Worm (Caenorhabditis elegans) whole organism, L4 larva: ENCODE results near the gene W05H9.2.
A peak's percentile ranks its signal among the peaks of the same experiment; 100 is the strongest.

Experiments used
- F10B5.3 ChIP-seq: sonication (generic microtip); optimal IDR thresholded peaks from 2 replicates; lab custom pipeline; 2016; ENCODE audit warnings: mild to moderate bottlenecking, missing genetic modification characterization, missing compliant biosample characterization
- T20F7.1 ChIP-seq: fragments of 200-800 bp; sonication (Bioruptor generic); optimal IDR thresholded peaks from 2 replicates; lab custom pipeline; 2018; ENCODE audit warnings: mild to moderate bottlenecking, missing genetic modification characterization, missing compliant biosample characterization
- aha-1 ChIP-seq: fragments of 150-350 bp; peaks from one replicate; lab custom pipeline; 2014; ENCODE audit warnings: missing biosample characterization, missing genetic modification characterization
- aly-2 ChIP-seq: sonication (generic microtip); optimal IDR thresholded peaks from 2 replicates; lab custom pipeline; 2018; ENCODE audit warnings: missing biosample characterization, missing genetic modification characterization
- ceh-20 ChIP-seq: fragments of 200-800 bp; sonication (Bioruptor generic); IDR thresholded peaks from 2 replicates; pipeline ENCODE4 v1.3.6; 2022; ENCODE audit warnings: missing genetic modification reagents, missing genetic modification characterization, missing compliant biosample characterization
- ceh-28 ChIP-seq: fragments of 150-350 bp; optimal IDR thresholded peaks from 2 replicates; lab custom pipeline; 2014; ENCODE audit warnings: missing biosample characterization, missing genetic modification reagents, missing genetic modification characterization
- cey-2 ChIP-seq: sonication (generic microtip); optimal IDR thresholded peaks from 3 replicates; lab custom pipeline; 2017; ENCODE audit warnings: missing genetic modification characterization, mild to moderate bottlenecking, missing compliant biosample characterization, antibody characterized with exemption, borderline replicate concordance; ENCODE audit not compliant: insufficient read depth
- daf-16 ChIP-seq, 3 experiments: sonication (generic microtip); optimal IDR thresholded peaks; 2 replicates each; lab custom pipeline; 2016 to 2017; ENCODE audit warnings: missing genetic modification characterization in 3 of 3, missing genetic modification reagents in 3 of 3, mild to moderate bottlenecking in 2 of 3, missing compliant biosample characterization in 2 of 3, missing biosample characterization in 1 of 3, moderate library complexity in 1 of 3
- daf-19 ChIP-seq: fragments of 200-800 bp; sonication (Bioruptor generic); conservative IDR thresholded peaks from 2 replicates; pipeline ENCODE4 v1.3.6; 2022; ENCODE audit warnings: missing genetic modification characterization, missing compliant biosample characterization
- dve-1 ChIP-seq: sonication (generic microtip); optimal IDR thresholded peaks from 2 replicates; lab custom pipeline; 2017; ENCODE audit warnings: antibody characterized with exemption, mild to moderate bottlenecking, missing genetic modification characterization, missing compliant biosample characterization; ENCODE audit not compliant: insufficient read depth
- egl-27 ChIP-seq: sonication (generic microtip); optimal IDR thresholded peaks from 3 replicates; lab custom pipeline; 2017; ENCODE audit warnings: missing biosample characterization, missing genetic modification reagents, missing genetic modification characterization
- fkh-10 ChIP-seq: fragments of 150-350 bp; optimal IDR thresholded peaks from 2 replicates; lab custom pipeline; 2014; ENCODE audit warnings: missing biosample characterization, missing genetic modification reagents, missing genetic modification characterization
- gei-8 ChIP-seq: fragments of 200-800 bp; sonication (Bioruptor generic); optimal IDR thresholded peaks from 2 replicates; lab custom pipeline; 2018; ENCODE audit warnings: mild to moderate bottlenecking, missing genetic modification characterization, missing compliant biosample characterization
- hif-1 ChIP-seq, 2 experiments: sonication (generic microtip); optimal IDR thresholded peaks; 2 replicates each; lab custom pipeline; 2016 to 2017; ENCODE audit warnings: missing compliant biosample characterization in 2 of 2, missing genetic modification characterization in 2 of 2, missing genetic modification reagents in 2 of 2, missing genotype in 2 of 2, mild to moderate bottlenecking in 1 of 2
- hmg-1.1 ChIP-seq: fragments of 200-800 bp; sonication (Bioruptor generic); IDR thresholded peaks from 2 replicates; pipeline ENCODE4 v1.3.6; 2022; ENCODE audit warnings: missing genetic modification reagents, missing genetic modification characterization, missing compliant biosample characterization
- lim-7 ChIP-seq: fragments of 200-800 bp; sonication (Bioruptor generic); IDR thresholded peaks from 2 replicates; pipeline ENCODE4 v1.3.6; 2022; ENCODE audit warnings: missing genetic modification characterization, missing compliant biosample characterization
- lin-1 ChIP-seq: fragments of 200-800 bp; sonication (Bioruptor generic); IDR thresholded peaks from 2 replicates; pipeline ENCODE4 v1.3.6; 2022; ENCODE audit warnings: missing genetic modification reagents, missing genetic modification characterization, missing compliant biosample characterization
- lin-29 ChIP-seq: fragments of 200-800 bp; sonication (Bioruptor generic); IDR thresholded peaks from 2 replicates; pipeline ENCODE4 v1.3.6; 2022; ENCODE audit warnings: missing genetic modification reagents, missing genetic modification characterization, missing compliant biosample characterization
- madf-5 ChIP-seq, 2 experiments: fragments of 200-800 bp; sonication (Bioruptor generic); IDR thresholded peaks; 2 replicates each; pipeline ENCODE4 v1.3.6; 2022; ENCODE audit warnings: missing compliant biosample characterization in 2 of 2, missing genetic modification characterization in 2 of 2
- mdt-29 ChIP-seq: fragments of 200-800 bp; sonication (Bioruptor generic); IDR thresholded peaks from 2 replicates; pipeline ENCODE4 v1.3.6; 2022; ENCODE audit warnings: missing genetic modification reagents, missing genetic modification characterization, missing compliant biosample characterization
- nhr-10 ChIP-seq: fragments of 150-350 bp; optimal IDR thresholded peaks from 2 replicates; lab custom pipeline; 2014; ENCODE audit warnings: missing biosample characterization, missing genetic modification characterization
- nhr-28 ChIP-seq: fragments of 150-350 bp; optimal IDR thresholded peaks from 2 replicates; lab custom pipeline; 2014; ENCODE audit warnings: missing biosample characterization, missing genetic modification characterization
- nhr-42 ChIP-seq: fragments of 200-800 bp; sonication (Bioruptor generic); IDR thresholded peaks from 2 replicates; pipeline ENCODE4 v1.3.6; 2022; ENCODE audit warnings: missing genetic modification characterization, missing compliant biosample characterization
- nhr-48 ChIP-seq: sonication (generic microtip); optimal IDR thresholded peaks from 2 replicates; lab custom pipeline; 2016; ENCODE audit warnings: mild to moderate bottlenecking, missing genetic modification characterization, missing compliant biosample characterization
- nhr-6 ChIP-seq: fragments of 150-350 bp; optimal IDR thresholded peaks from 2 replicates; lab custom pipeline; 2014; ENCODE audit warnings: missing biosample characterization, missing genetic modification characterization
- nhr-77 ChIP-seq: fragments of 150-350 bp; optimal IDR thresholded peaks from 2 replicates; lab custom pipeline; 2014; ENCODE audit warnings: missing biosample characterization, missing genetic modification characterization
- php-3 ChIP-seq: fragments of 200-800 bp; sonication (Bioruptor generic); IDR thresholded peaks from 2 replicates; pipeline ENCODE4 v1.3.6; 2022; ENCODE audit warnings: missing genetic modification reagents, missing genetic modification characterization, missing compliant biosample characterization
- pqm-1 ChIP-seq: sonication (generic microtip); optimal IDR thresholded peaks from 2 replicates; lab custom pipeline; 2017; ENCODE audit warnings: missing biosample characterization, missing genetic modification characterization
- saeg-2 ChIP-seq: fragments of 200-800 bp; sonication (Bioruptor generic); IDR thresholded peaks from 2 replicates; pipeline ENCODE4 v1.3.6; 2022; ENCODE audit warnings: missing genetic modification reagents, missing genetic modification characterization, missing compliant biosample characterization
- snpc-1.2 ChIP-seq: fragments of 200-800 bp; sonication (Bioruptor generic); IDR thresholded peaks from 2 replicates; pipeline ENCODE4 v1.3.6; 2022; ENCODE audit warnings: missing genetic modification reagents, missing genetic modification characterization, missing compliant biosample characterization
- spr-1 ChIP-seq: sonication (generic microtip); optimal IDR thresholded peaks from 2 replicates; lab custom pipeline; 2016; ENCODE audit warnings: mild to moderate bottlenecking, missing genetic modification characterization, missing compliant biosample characterization
- tag-97 ChIP-seq: fragments of 200-800 bp; sonication (Bioruptor generic); IDR thresholded peaks from 2 replicates; pipeline ENCODE4 v1.3.6; 2022; ENCODE audit warnings: missing genetic modification characterization, missing compliant biosample characterization
- unc-62 ChIP-seq, 3 experiments: fragments of 150-350 bp in 1 of 3; sonication (generic microtip); optimal IDR thresholded peaks in 2 of 3; peaks in 1 of 3; 1 replicate in 1 of 3; 2 replicates in 2 of 3; lab custom pipeline; 2014 to 2017; ENCODE audit warnings: missing biosample characterization in 3 of 3, missing genetic modification characterization in 3 of 3, missing genetic modification reagents in 3 of 3, missing genotype in 1 of 3
- zag-1 ChIP-seq: fragments of 150-350 bp; optimal IDR thresholded peaks from 2 replicates; lab custom pipeline; 2014; ENCODE audit warnings: missing biosample characterization, missing genetic modification characterization
- zip-2 ChIP-seq: fragments of 150-350 bp; optimal IDR thresholded peaks from 2 replicates; lab custom pipeline; 2014; ENCODE audit warnings: missing biosample characterization, missing genetic modification characterization

Gene W05H9.2

DNA sequence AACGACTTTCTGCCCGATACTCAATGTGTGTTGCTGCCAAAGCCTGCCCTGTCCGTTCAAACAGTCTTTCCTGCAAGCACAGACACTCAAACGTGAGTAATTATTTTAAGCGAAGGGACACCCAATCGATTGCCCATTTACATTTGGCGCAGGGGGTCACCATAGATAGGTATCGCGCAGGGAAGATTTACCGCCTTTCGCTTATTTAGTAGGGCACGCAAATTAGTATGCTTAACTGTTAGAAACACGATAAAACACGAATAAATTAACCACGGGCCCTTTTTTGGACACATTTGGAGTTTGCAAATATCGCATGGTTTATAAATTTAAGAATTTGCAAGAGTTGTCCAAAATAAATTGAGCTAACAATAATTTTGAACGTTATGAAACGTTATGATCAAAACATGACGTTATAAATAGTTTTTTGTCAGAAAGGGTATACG is 29.6 kb downstream of the W05H9.2 start (continued):
- TF ChIP-seq ceh-20 = peak; percentile 99
- TF ChIP-seq nhr-42 (GFP tag; lab: Robert Waterston, UW) = peak; percentile 99
- TF ChIP-seq tag-97 (GFP tag; lab: Robert Waterston, UW) = peak; percentile 91; the same call in 1 of the 2 replicates
- peak; percentile 99 for TF ChIP-seq saeg-2 (GFP tag; lab: Robert Waterston, UW)
- peak; percentile 46 for TF ChIP-seq pqm-1 (tag; lab: Kevin White, UChicago)
- TF ChIP-seq hif-1 (tag; optimal IDR thresholded peaks at IDR 0.05; lab: Kevin White, UChicago) = peak; percentile 85 to 92
- TF ChIP-seq zip-2 = peak; percentile 97
- peak; percentile 96 for TF ChIP-seq gei-8 (GFP tag; lab: Kevin White, UChicago)
- TF ChIP-seq egl-27 (tag; lab: Kevin White, UChicago) = peak; percentile 95
- TF ChIP-seq daf-16 (GFP tag; optimal IDR thresholded peaks at IDR 0.05; lab: Kevin White, UChicago) = peak; percentile 97 to 98
- peak; percentile 96 for TF ChIP-seq daf-16 (tag; optimal IDR thresholded peaks at IDR 0.05; lab: Kevin White, UChicago)
- TF ChIP-seq zag-1 = peak; percentile 99
- TF ChIP-seq madf-5 (GFP tag; IDR thresholded peaks at IDR 0.05; lab: Robert Waterston, UW) = peak; percentile 65 to 98; a peak in 3 of 4 replicates
- TF ChIP-seq mdt-29 (GFP tag; lab: Robert Waterston, UW) = peak; percentile 96
- peak; percentile 96 for TF ChIP-seq ceh-28 (tag; lab: Kevin White, UChicago)
- no peak for TF ChIP-seq aly-2 (tag; lab: Kevin White, UChicago)
- TF ChIP-seq fkh-10 (GFP tag; lab: Kevin White, UChicago) = peak; percentile 100
- TF ChIP-seq dve-1 = peak; percentile 100
- TF ChIP-seq nhr-6 = peak; percentile 99
- peak; percentile 56 for TF ChIP-seq cey-2

DNA sequence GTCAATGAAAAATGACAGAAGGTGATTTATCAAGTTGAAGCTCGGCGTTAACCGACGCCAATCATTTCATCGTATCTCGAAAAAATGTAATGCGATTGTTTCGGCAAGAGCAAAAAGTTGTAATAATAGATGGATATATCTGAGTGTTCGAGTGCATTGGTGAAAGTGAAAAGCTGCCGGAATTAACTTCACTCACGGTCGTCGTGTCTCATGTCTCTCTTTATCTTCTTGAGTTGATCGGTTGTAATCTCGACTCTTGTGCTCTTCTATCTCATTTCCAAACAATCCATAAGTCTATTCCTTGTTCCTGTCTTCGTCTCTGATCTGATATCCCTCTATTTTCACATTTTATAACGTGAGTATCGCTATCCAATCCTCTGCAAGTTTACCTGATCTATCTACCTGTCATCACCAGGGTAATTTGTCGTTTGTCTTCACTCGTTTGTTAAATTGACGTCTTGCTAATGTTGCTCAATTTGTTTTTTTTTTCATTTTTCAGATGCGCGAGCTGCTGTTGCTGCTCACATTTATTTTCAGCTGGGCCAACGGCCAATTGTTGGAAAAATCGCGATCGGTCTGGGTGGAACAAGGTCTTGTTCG is 32.9 kb downstream of the W05H9.2 start, which contains the start of gene cest-16:
cest-16 (plus strand) TSS at position 302 of the 600 bp plus-strand sequence.
- TF ChIP-seq ceh-28 (tag; lab: Kevin White, UChicago) (no peak), daf-19 (GFP tag; lab: Robert Waterston, UW) (no peak), unc-62 (GFP tag; optimal IDR thresholded peaks at IDR 0.05 in 1 of 2; lab: Kevin White, UChicago) (peak in 1 of 2 experiments; percentile 86), unc-62 (tag; optimal IDR thresholded peaks at IDR 0.05; lab: Kevin White, UChicago) (no peak), aha-1 (no peak), spr-1 (no peak)

- TF ChIP-seq nhr-10 (tag; lab: Kevin White, UChicago) (no peak), nhr-28 (no peak), hmg-1.1 (no peak), snpc-1.2 (GFP tag; lab: Robert Waterston, UW) (no peak), lin-1 (GFP tag; lab: Robert Waterston, UW) (no peak), aha-1 (no peak), spr-1 (no peak), lim-7 (GFP tag; lab: Robert Waterston, UW) (no peak), nhr-77 (tag; lab: Kevin White, UChicago) (no peak), nhr-48 (tag; lab: Kevin White, UChicago) (no peak), lin-29 (no peak), zip-2 (no peak), php-3 (GFP tag; lab: Robert Waterston, UW) (no peak), F10B5.3 (tag; lab: Kevin White, UChicago) (no peak), T20F7.1 (GFP tag; lab: Kevin White, UChicago) (no peak), hif-1 (tag; optimal IDR thresholded peaks at IDR 0.05; lab: Kevin White, UChicago) (no peak)
Observed at ce11 chrX:6311391-6311790, 44.6 kb downstream of the W05H9.2 start, which contains the start of gene npr-38. Gene npr-38, plus strand, starts transcription at chrX:6311691.
